Worm (Caenorhabditis elegans): ENCODE data around the gene ZK652.8.

DNA sequence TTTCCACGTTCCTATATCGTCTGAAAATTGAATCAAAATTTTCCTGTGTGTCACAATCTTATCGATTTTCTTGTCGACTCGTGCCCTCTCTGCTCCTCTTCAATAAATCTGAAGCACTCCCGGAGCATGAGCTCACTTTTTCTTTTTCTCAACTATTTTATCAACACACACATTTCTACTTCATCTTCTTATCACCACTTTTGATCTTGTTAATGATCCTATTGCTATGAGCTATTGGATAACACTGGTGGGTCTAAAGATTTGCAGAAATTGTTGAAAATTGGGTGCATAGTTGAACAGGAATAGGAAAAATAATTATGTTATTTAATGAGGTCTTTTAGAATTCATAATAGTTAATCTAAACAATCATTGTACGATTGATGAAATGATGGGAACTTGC, 38.2 kb downstream of the ZK652.8 start:
- TF ChIP-seq pes-1 (GFP tag; IDR thresholded peaks at IDR 0.05) (no peak), ama-1 (optimal IDR thresholded peaks at IDR 0.05) (no peak), scrt-1 (GFP tag; IDR thresholded peaks at IDR 0.05) (no peak), ceh-13 (GFP tag; optimal IDR thresholded peaks at IDR 0.05) (no peak), tra-4 (tag; optimal IDR thresholded peaks at IDR 0.05) (no peak), ets-7 (tag; optimal IDR thresholded peaks at IDR 0.05) (no peak)

Measured in whole organism, early embryonic.